Fruit fly (Drosophila melanogaster) whole organism, embryonic: ENCODE results near the gene Ugt316A1.

Experiments
- ATbp ChIP-seq: fragments of 200-800 bp; sonication (Bioruptor generic); optimal IDR thresholded peaks from 2 replicates; lab custom pipeline; 2017; ENCODE audit warnings: missing biosample characterization, mild to moderate bottlenecking, missing genetic modification characterization, missing genetic modification reagents
- Aef1 ChIP-seq: fragments of 200-800 bp; sonication (Bioruptor generic); IDR thresholded peaks from 3 replicates; pipeline ENCODE4 v1.3.6; 2022; ENCODE audit warnings: missing biosample characterization, missing genetic modification characterization
- CG10274 ChIP-seq: fragments of 200-800 bp; sonication (Bioruptor generic); optimal IDR thresholded peaks from 3 replicates; lab custom pipeline; 2017; ENCODE audit warnings: missing biosample characterization, mild to moderate bottlenecking, missing genetic modification characterization
- CG11085 ChIP-seq: fragments of 200-800 bp; sonication (Bioruptor generic); IDR thresholded peaks from 2 replicates; pipeline ENCODE4 v1.3.6; 2022; ENCODE audit warnings: missing biosample characterization, missing genetic modification characterization
- CG11456 ChIP-seq: fragments of 200-800 bp; sonication (Bioruptor generic); IDR thresholded peaks from 3 replicates; pipeline ENCODE4 v1.3.6; 2022; ENCODE audit warnings: missing biosample characterization, missing genetic modification characterization
- CG11560 ChIP-seq: fragments of 200-800 bp; sonication (Bioruptor generic); IDR thresholded peaks from 3 replicates; pipeline ENCODE4 v1.3.6; 2022; ENCODE audit warnings: missing biosample characterization, missing genetic modification characterization
- CG12391 ChIP-seq: fragments of 200-800 bp; sonication (Bioruptor generic); optimal IDR thresholded peaks from 3 replicates; lab custom pipeline; 2018; ENCODE audit warnings: missing biosample characterization, mild to moderate bottlenecking, missing genetic modification characterization, moderate library complexity
- CG12769 ChIP-seq: fragments of 200-800 bp; sonication (Bioruptor generic); optimal IDR thresholded peaks from 2 replicates; lab custom pipeline; 2019; ENCODE audit warnings: missing biosample characterization, mild to moderate bottlenecking, missing genetic modification characterization, moderate library complexity
- CG13287 ChIP-seq: fragments of 200-800 bp; sonication (Bioruptor generic); IDR thresholded peaks from 2 replicates; pipeline ENCODE4 v1.3.6; 2022; ENCODE audit warnings: missing biosample characterization, missing genetic modification characterization; ENCODE audit not compliant: partially characterized antibody
- CG14441 ChIP-seq: fragments of 200-800 bp; sonication (Bioruptor generic); IDR thresholded peaks from 2 replicates; pipeline ENCODE4 v1.3.6; 2022; ENCODE audit warnings: missing biosample characterization, missing genetic modification characterization
- CG15011 ChIP-seq: fragments of 200-800 bp; sonication (Bioruptor generic); optimal IDR thresholded peaks from 3 replicates; lab custom pipeline; 2018; ENCODE audit warnings: missing biosample characterization, mild to moderate bottlenecking, missing genetic modification characterization
- CG15269 ChIP-seq: fragments of 200-800 bp; sonication (Bioruptor generic); optimal IDR thresholded peaks from 2 replicates; lab custom pipeline; 2018; ENCODE audit warnings: missing biosample characterization, mild to moderate bottlenecking, missing genetic modification characterization, moderate library complexity
- CG1602 ChIP-seq: fragments of 200-800 bp; sonication (Bioruptor generic); optimal IDR thresholded peaks from 3 replicates; lab custom pipeline; 2016; ENCODE audit warnings: missing biosample characterization, missing genetic modification characterization
- CG17802 ChIP-seq: fragments of 200-800 bp; sonication (Bioruptor generic); optimal IDR thresholded peaks from 2 replicates; lab custom pipeline; 2018; ENCODE audit warnings: missing biosample characterization, mild to moderate bottlenecking, missing genetic modification characterization, moderate library complexity
- CG1792 ChIP-seq: fragments of 200-800 bp; sonication (Bioruptor generic); optimal IDR thresholded peaks from 2 replicates; lab custom pipeline; 2016; ENCODE audit warnings: missing biosample characterization, missing genetic modification characterization
- CG2120 ChIP-seq: fragments of 200-800 bp; sonication (Bioruptor generic); optimal IDR thresholded peaks from 3 replicates; lab custom pipeline; 2016; ENCODE audit warnings: missing biosample characterization, missing genetic modification characterization
- CG5180 ChIP-seq: fragments of 200-800 bp; sonication (Bioruptor generic); optimal IDR thresholded peaks from 3 replicates; lab custom pipeline; 2017; ENCODE audit warnings: missing biosample characterization, missing genetic modification characterization, mild to moderate bottlenecking, moderate library complexity, missing genetic modification reagents
- CG6813 ChIP-seq: fragments of 200-800 bp; sonication (Bioruptor generic); optimal IDR thresholded peaks from 2 replicates; lab custom pipeline; 2017; ENCODE audit warnings: missing biosample characterization, missing genetic modification characterization, mild to moderate bottlenecking, moderate library complexity, missing genetic modification reagents
- CG7963 ChIP-seq: fragments of 200-800 bp; sonication (Bioruptor generic); IDR thresholded peaks from 3 replicates; pipeline ENCODE4 v1.3.6; 2022; ENCODE audit warnings: missing biosample characterization, missing genetic modification characterization; ENCODE audit not compliant: partially characterized antibody
- CHES-1-like ChIP-seq: fragments of 200-800 bp; sonication (Bioruptor generic); optimal IDR thresholded peaks from 2 replicates; lab custom pipeline; 2016; ENCODE audit warnings: missing biosample characterization, missing genetic modification characterization
- D ChIP-seq, 2 experiments: fragments of 200-800 bp in 1 of 2; fragments of >200 bp in 1 of 2; sonication (Bioruptor generic) in 1 of 2; optimal IDR thresholded peaks; 2 replicates in 1 of 2; 3 replicates in 1 of 2; lab custom pipeline; 2017; ENCODE audit warnings: mild to moderate bottlenecking in 1 of 2, missing biosample characterization in 1 of 2, missing genetic modification characterization in 1 of 2, missing genetic modification reagents in 1 of 2
- Dll ChIP-seq: fragments of 200-800 bp; sonication (Bioruptor generic); IDR thresholded peaks from 4 replicates; pipeline ENCODE4 v1.3.6; 2022; ENCODE audit warnings: missing biosample characterization, missing genetic modification characterization; ENCODE audit not compliant: partially characterized antibody
- Ets65A ChIP-seq: fragments of 200-800 bp; sonication (Bioruptor generic); peaks from one replicate; lab custom pipeline; 2016; ENCODE audit warnings: missing biosample characterization, missing genetic modification characterization
- Fer3 ChIP-seq: fragments of 200-800 bp; sonication (Bioruptor generic); optimal IDR thresholded peaks from 2 replicates; lab custom pipeline; 2018; ENCODE audit warnings: missing biosample characterization, mild to moderate bottlenecking, missing genetic modification characterization, moderate library complexity
- HmgZ ChIP-seq: fragments of 200-800 bp; sonication (Bioruptor generic); optimal IDR thresholded peaks from 2 replicates; lab custom pipeline; 2018; ENCODE audit warnings: missing biosample characterization, mild to moderate bottlenecking, missing genetic modification characterization
- Hr51 ChIP-seq, 2 experiments: fragments of 200-800 bp; sonication (Bioruptor generic); optimal IDR thresholded peaks; 2 replicates in 1 of 2; 3 replicates in 1 of 2; lab custom pipeline; 2016 to 2018; ENCODE audit warnings: missing biosample characterization in 2 of 2, missing genetic modification characterization in 2 of 2, mild to moderate bottlenecking in 1 of 2, moderate library complexity in 1 of 2
- Nf-YC ChIP-seq: fragments of 200-800 bp; optimal IDR thresholded peaks from 3 replicates; lab custom pipeline; 2019; ENCODE audit warnings: missing biosample characterization, mild to moderate bottlenecking, missing genetic modification characterization, moderate library complexity
- Side ChIP-seq: fragments of 200-800 bp; sonication (Bioruptor generic); optimal IDR thresholded peaks from 2 replicates; lab custom pipeline; 2016; ENCODE audit warnings: missing biosample characterization, missing genetic modification characterization
- Vsx1 ChIP-seq: fragments of 200-800 bp; sonication (Bioruptor generic); optimal IDR thresholded peaks from 2 replicates; lab custom pipeline; 2017; ENCODE audit warnings: missing biosample characterization, mild to moderate bottlenecking, missing genetic modification characterization, missing genetic modification reagents
- Xbp1 ChIP-seq: fragments of 200-800 bp; sonication (Bioruptor generic); optimal IDR thresholded peaks from 3 replicates; lab custom pipeline; 2016; ENCODE audit warnings: missing biosample characterization, mild to moderate bottlenecking, missing genetic modification characterization
- amos ChIP-seq: fragments of 200-800 bp; sonication (Bioruptor generic); IDR thresholded peaks from 2 replicates; pipeline ENCODE4 v1.3.6; 2022; ENCODE audit warnings: missing biosample characterization, missing genetic modification characterization; ENCODE audit not compliant: partially characterized antibody
- aop ChIP-seq: fragments of 200-800 bp; sonication (Bioruptor generic); IDR thresholded peaks from 2 replicates; pipeline ENCODE4 v1.3.6; 2022; ENCODE audit warnings: missing biosample characterization, missing genetic modification characterization
- bsh ChIP-seq, 2 experiments: fragments of 200-800 bp; sonication (Bioruptor generic); optimal IDR thresholded peaks; 2 replicates each; lab custom pipeline; 2017 to 2018; ENCODE audit warnings: mild to moderate bottlenecking in 2 of 2, missing biosample characterization in 2 of 2, missing genetic modification characterization in 2 of 2, moderate library complexity in 1 of 2
- chn ChIP-seq: fragments of 200-800 bp; sonication (Bioruptor generic); optimal IDR thresholded peaks from 2 replicates; lab custom pipeline; 2016; ENCODE audit warnings: missing biosample characterization, missing genetic modification characterization
- danr ChIP-seq: fragments of 200-800 bp; sonication (Bioruptor generic); IDR thresholded peaks from 2 replicates; pipeline ENCODE4 v1.3.6; 2022; ENCODE audit warnings: missing biosample characterization, missing genetic modification characterization
- disco-r ChIP-seq: fragments of 200-800 bp; sonication (Bioruptor generic); optimal IDR thresholded peaks from 2 replicates; lab custom pipeline; 2016; ENCODE audit warnings: missing biosample characterization, missing genetic modification characterization
- dmrt99B ChIP-seq: fragments of 200-800 bp; sonication (Bioruptor generic); optimal IDR thresholded peaks from 2 replicates; lab custom pipeline; 2018; ENCODE audit warnings: missing biosample characterization, mild to moderate bottlenecking, missing genetic modification characterization, moderate library complexity
- eyg ChIP-seq: fragments of 200-800 bp; sonication (Bioruptor generic); optimal IDR thresholded peaks from 3 replicates; lab custom pipeline; 2016; ENCODE audit warnings: missing biosample characterization, missing genetic modification characterization
- ftz-f1 ChIP-seq: fragments of 200-800 bp; sonication (Bioruptor generic); optimal IDR thresholded peaks from 2 replicates; lab custom pipeline; 2016; ENCODE audit warnings: missing biosample characterization, missing genetic modification characterization
- hth ChIP-seq: fragments of >200 bp; optimal IDR thresholded peaks from 2 replicates; lab custom pipeline; 2017; ENCODE audit warnings: inconsistent platforms
- kay ChIP-seq: fragments of 200-800 bp; sonication (Bioruptor generic); optimal IDR thresholded peaks from 2 replicates; lab custom pipeline; 2016; ENCODE audit warnings: missing biosample characterization, missing genetic modification characterization
- nerfin-2 ChIP-seq: fragments of 200-800 bp; sonication (Bioruptor generic); IDR thresholded peaks from 2 replicates; pipeline ENCODE4 v1.3.6; 2022; ENCODE audit warnings: missing biosample characterization, missing genetic modification characterization; ENCODE audit not compliant: partially characterized antibody
- nom ChIP-seq: fragments of 200-800 bp; sonication (Bioruptor generic); optimal IDR thresholded peaks from 2 replicates; lab custom pipeline; 2017; ENCODE audit warnings: missing biosample characterization, missing genetic modification characterization, mild to moderate bottlenecking, moderate library complexity, missing genetic modification reagents
- tgo ChIP-seq: fragments of 200-800 bp; sonication (Bioruptor generic); IDR thresholded peaks from 3 replicates; pipeline ENCODE4 v1.3.6; 2022; ENCODE audit warnings: missing biosample characterization, missing genetic modification characterization
- wdn ChIP-seq: fragments of 200-800 bp; sonication (Bioruptor generic); IDR thresholded peaks from 2 replicates; pipeline ENCODE4 v1.3.6; 2022; ENCODE audit warnings: missing biosample characterization, missing genetic modification characterization

The Ugt316A1 gene

DNA sequence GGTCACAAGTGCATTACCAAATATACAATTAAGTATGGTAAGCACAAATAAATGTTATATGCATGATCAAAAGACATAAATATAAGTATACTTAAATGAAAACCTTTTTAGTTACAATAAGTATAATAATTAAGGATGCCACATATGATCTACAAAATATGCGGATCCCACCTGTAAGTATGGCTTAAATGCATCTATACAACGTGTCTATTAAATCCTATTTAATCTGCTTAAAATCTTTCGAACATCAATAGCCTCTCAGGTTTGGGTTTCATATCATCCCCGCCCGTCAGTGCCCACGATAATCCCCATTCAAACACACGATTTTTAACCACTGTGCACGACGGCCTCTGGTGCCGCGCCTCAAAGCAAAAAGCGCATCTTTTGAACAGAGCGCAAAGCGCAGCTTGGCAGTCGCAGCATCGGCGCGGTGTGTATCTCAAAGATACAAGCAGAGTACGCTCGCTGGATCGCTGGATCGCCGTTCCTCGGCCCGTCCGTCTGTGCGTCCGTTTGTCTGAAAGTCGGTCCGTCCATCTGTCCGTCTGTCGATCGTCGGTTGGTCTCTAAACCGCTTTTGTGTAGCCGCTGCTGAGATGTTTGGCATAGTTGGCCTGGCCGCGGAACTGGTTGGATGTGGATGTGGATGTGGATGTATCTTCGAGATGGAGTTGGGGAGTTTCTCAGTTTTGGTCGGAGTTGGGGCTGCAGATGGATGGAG, 20.8 kb downstream of the Ugt316A1 start (continued):
- TF ChIP-seq Aef1 (GFP tag; lab: Robert Waterston, UW) (no peak), ftz-f1 (GFP tag; lab: Kevin White, UChicago) (no peak), CG12769 (peak; percentile 26), tgo (GFP tag; lab: Robert Waterston, UW) (no peak), D (optimal IDR thresholded peaks at IDR 0.05; lab: Kevin White, UChicago) (no peak), D (GFP tag; optimal IDR thresholded peaks at IDR 0.05; lab: Kevin White, UChicago) (peak; percentile 51), CG17802 (tag; lab: Kevin White, UChicago) (no peak), HmgZ (tag; lab: Kevin White, UChicago) (no peak)

DNA sequence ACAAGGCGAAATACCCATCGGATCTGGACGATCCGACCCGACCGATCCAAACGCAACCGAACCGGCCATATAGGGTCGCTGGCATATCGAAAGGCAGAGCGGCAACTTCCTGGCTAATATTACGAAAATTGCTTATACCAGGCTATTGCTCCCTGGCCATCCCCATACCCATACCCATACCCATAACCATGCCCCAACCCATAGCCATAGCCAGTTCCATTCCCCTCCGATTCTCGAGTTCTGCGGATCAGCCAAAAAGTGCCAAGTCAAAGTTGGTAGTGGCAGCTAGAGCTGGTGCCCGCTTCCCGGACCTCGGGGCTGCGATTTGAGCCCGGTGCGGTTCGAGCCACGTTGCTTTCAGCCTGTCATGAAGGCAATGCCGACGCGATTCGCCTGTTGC, 21.5 kb downstream of the Ugt316A1 start:
- TF ChIP-seq dmrt99B (tag; lab: Kevin White, UChicago) (no peak), Xbp1 (GFP tag; lab: Kevin White, UChicago) (no peak), Dll (GFP tag; lab: Robert Waterston, UW) (no peak), wdn (GFP tag; lab: Robert Waterston, UW) (no peak), CG12769 (no peak), eyg (GFP tag; lab: Kevin White, UChicago) (no peak), Ets65A (GFP tag; lab: Kevin White, UChicago) (peak; percentile 15), CG5180 (peak; percentile 87), CHES-1-like (GFP tag; lab: Kevin White, UChicago) (no peak)

- TF ChIP-seq ATbp (GFP tag; lab: Kevin White, UChicago) (no peak), Hr51 (GFP tag; optimal IDR thresholded peaks at IDR 0.05; lab: Kevin White, UChicago) (no peak), nerfin-2 (no peak), CG1602 (GFP tag; lab: Kevin White, UChicago) (no peak), CG11456 (GFP tag; lab: Robert Waterston, UW) (0 out of 3 replicates have a peak, but pooled peaks have one; percentile 41), aop (no peak), chn (GFP tag; lab: Kevin White, UChicago) (no peak), CG12391 (no peak), CG15269 (no peak), CG13287 (GFP tag; lab: Robert Waterston, UW) (no peak), danr (no peak), Fer3 (no peak), hth (lab: Kevin White, UChicago) (no peak), CG15011 (GFP tag; lab: Kevin White, UChicago) (peak; percentile 4), kay (peak; percentile 7), Nf-YC (no peak), CG1792 (GFP tag; lab: Kevin White, UChicago) (no peak), bsh (GFP tag; optimal IDR thresholded peaks at IDR 0.05; lab: Kevin White, UChicago) (peak in 1 of 2 experiments; percentile 5), CG11560 (tag; lab: Robert Waterston, UW) (no peak), amos (GFP tag; lab: Robert Waterston, UW) (peak; percentile 15; the same call in 1 of the 2 replicates), CG6813 (GFP tag; lab: Kevin White, UChicago) (peak; percentile 71), CG7963 (GFP tag; lab: Robert Waterston, UW) (no peak), Vsx1 (GFP tag; lab: Kevin White, UChicago) (peak; percentile 33), CG14441 (GFP tag; lab: Robert Waterston, UW) (peak; percentile 58; the same call in 1 of the 2 replicates), Side (GFP tag; lab: Kevin White, UChicago) (peak; percentile 5), CG2120 (GFP tag; lab: Kevin White, UChicago) (no peak), nom (GFP tag; lab: Kevin White, UChicago) (peak; percentile 7), disco-r (no peak), CG11085 (GFP tag; lab: Robert Waterston, UW) (no peak), CG10274 (GFP tag; lab: Kevin White, UChicago) (no peak)
Measured at dm6 chr3L:19040155-19040644, 22.4 kb downstream of the Ugt316A1 start.
